Fruit fly (Drosophila melanogaster): ENCODE data around the gene hoe2.

Gene hoe2

DNA sequence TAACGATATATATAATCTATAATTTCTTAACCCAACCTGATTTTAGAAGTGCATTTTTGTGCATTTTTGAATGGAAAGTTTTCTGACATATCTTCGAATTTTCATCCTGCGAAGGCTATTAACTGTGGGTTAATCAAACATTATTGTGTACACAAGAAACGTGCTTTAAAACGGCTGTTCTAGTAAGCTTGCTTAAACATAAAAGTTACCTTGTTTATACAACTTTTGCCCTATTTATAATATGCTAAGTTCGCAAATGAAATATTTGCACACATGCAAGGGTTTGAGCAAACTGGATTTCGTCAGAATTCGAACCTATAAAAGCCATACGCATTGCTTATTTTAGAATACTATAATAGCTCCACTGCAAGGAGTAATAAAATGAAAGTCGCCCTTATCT lies 810 bp upstream of the hoe2 start, which contains the start of gene Sgs1:
Gene Sgs1 (plus strand): TSS at position 350 of the 400 bp plus-strand sequence.
- no peak for TF ChIP-seq pad (GFP tag; optimal IDR thresholded peaks at IDR 0.05)
- no peak for TF ChIP-seq tj (GFP tag; optimal IDR thresholded peaks at IDR 0.05)
- no peak for TF ChIP-seq CG11617 (GFP tag; optimal IDR thresholded peaks at IDR 0.05)
- no peak for TF ChIP-seq CG5204 (GFP tag; optimal IDR thresholded peaks at IDR 0.05)
- no peak for TF ChIP-seq CG12768 (GFP tag; optimal IDR thresholded peaks at IDR 0.05)
- TF ChIP-seq CG1620 (GFP tag; optimal IDR thresholded peaks at IDR 0.05) = no peak
- no peak for TF ChIP-seq ovo (GFP tag; optimal IDR thresholded peaks at IDR 0.05)
- no peak for TF ChIP-seq CG7101 (tag; optimal IDR thresholded peaks at IDR 0.05)
- no peak for TF ChIP-seq Crg-1 (GFP tag; optimal IDR thresholded peaks at IDR 0.05)
- TF ChIP-seq cic (GFP tag; optimal IDR thresholded peaks at IDR 0.05) = no peak

DNA sequence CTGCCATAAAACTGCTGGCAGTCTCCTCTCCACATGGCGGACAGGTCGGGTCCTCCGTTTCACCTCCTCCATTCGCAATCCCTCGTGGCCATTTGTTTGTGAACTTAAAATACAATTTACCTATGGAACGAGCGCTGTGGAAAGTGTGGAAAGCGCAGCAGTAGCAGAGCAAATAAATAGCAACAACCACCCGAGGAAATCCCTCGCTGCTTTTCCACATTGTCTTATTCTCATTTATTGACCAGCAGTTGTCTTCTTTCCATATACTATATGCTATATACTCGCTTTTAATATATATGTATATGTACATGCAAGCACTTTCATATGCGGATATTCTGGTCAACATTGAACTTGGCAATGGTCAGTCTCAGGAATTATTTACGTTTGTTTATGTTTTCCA lies 4.0 kb downstream of the hoe2 start, which contains the start of gene hoe1:
Gene hoe1 (minus strand): TSS at position 101 of the 400 bp plus-strand sequence.
- TF ChIP-seq kay (GFP tag; ENCODE audit: borderline replicate concordance) (no peak), CG1620 (GFP tag; optimal IDR thresholded peaks at IDR 0.05) (no peak), Hr96 (GFP tag; optimal IDR thresholded peaks at IDR 0.05) (no peak), CG5204 (GFP tag; optimal IDR thresholded peaks at IDR 0.05) (no peak), Clk (GFP tag; optimal IDR thresholded peaks at IDR 0.05) (no peak), bab1 (GFP tag; optimal IDR thresholded peaks at IDR 0.05) (no peak), cic (GFP tag; optimal IDR thresholded peaks at IDR 0.05) (no peak), toe (GFP tag; optimal IDR thresholded peaks at IDR 0.05) (no peak), CG7101 (tag; optimal IDR thresholded peaks at IDR 0.05) (no peak), CG11617 (GFP tag; optimal IDR thresholded peaks at IDR 0.05) (no peak), CG14711 (tag; optimal IDR thresholded peaks at IDR 0.05) (no peak), Crg-1 (GFP tag; optimal IDR thresholded peaks at IDR 0.05) (no peak), CG33017 (tag; optimal IDR thresholded peaks at IDR 0.05) (no peak), ovo (GFP tag; optimal IDR thresholded peaks at IDR 0.05) (no peak), Mnt (GFP tag; optimal IDR thresholded peaks at IDR 0.05) (no peak), CG12768 (GFP tag; optimal IDR thresholded peaks at IDR 0.05) (no peak), CG7045 (GFP tag; optimal IDR thresholded peaks at IDR 0.05) (no peak), tj (GFP tag; optimal IDR thresholded peaks at IDR 0.05) (no peak), pad (GFP tag; optimal IDR thresholded peaks at IDR 0.05) (no peak)

DNA sequence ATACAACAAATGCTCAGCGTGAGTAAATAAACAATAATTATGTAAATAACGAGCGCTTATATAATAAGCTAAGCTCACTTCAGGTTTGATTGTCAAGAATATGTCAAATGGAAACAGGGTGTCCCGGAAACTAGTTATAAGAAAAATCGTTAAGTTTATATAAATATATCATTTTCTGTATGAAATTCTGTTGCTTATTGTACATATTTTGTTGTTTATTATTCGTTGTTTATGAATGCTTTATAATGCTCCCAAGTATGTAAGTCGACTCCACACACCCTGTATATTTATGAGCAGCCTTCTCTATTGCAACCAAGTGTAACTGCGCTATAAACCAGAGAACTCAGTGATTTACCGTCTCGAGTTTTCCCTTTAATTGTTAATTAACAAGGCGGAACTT lies 5.7 kb downstream of the hoe2 start:
- TF ChIP-seq toe (GFP tag; optimal IDR thresholded peaks at IDR 0.05) (peak; percentile 9), bab1 (GFP tag; optimal IDR thresholded peaks at IDR 0.05) (peak; percentile 35), CG12768 (GFP tag; optimal IDR thresholded peaks at IDR 0.05) (peak; percentile 51), kay (GFP tag; ENCODE audit: borderline replicate concordance) (peak; percentile 36), CG7045 (GFP tag; optimal IDR thresholded peaks at IDR 0.05) (peak; percentile 83), Mnt (GFP tag; optimal IDR thresholded peaks at IDR 0.05) (no peak), pad (GFP tag; optimal IDR thresholded peaks at IDR 0.05) (no peak), CG11617 (GFP tag; optimal IDR thresholded peaks at IDR 0.05) (peak; percentile 20), Clk (GFP tag; optimal IDR thresholded peaks at IDR 0.05) (no peak), CG14711 (tag; optimal IDR thresholded peaks at IDR 0.05) (peak; percentile 69), Crg-1 (GFP tag; optimal IDR thresholded peaks at IDR 0.05) (no peak), tj (GFP tag; optimal IDR thresholded peaks at IDR 0.05) (peak; percentile 30), cic (GFP tag; optimal IDR thresholded peaks at IDR 0.05) (no peak), ovo (GFP tag; optimal IDR thresholded peaks at IDR 0.05) (no peak), cnc (optimal IDR thresholded peaks at IDR 0.05) (no peak), CG7101 (tag; optimal IDR thresholded peaks at IDR 0.05) (peak; percentile 67), CG5204 (GFP tag; optimal IDR thresholded peaks at IDR 0.05) (peak; percentile 61), CG33017 (tag; optimal IDR thresholded peaks at IDR 0.05) (peak; percentile 90), CG1620 (GFP tag; optimal IDR thresholded peaks at IDR 0.05) (no peak), Hr96 (GFP tag; optimal IDR thresholded peaks at IDR 0.05) (peak; percentile 12)

DNA sequence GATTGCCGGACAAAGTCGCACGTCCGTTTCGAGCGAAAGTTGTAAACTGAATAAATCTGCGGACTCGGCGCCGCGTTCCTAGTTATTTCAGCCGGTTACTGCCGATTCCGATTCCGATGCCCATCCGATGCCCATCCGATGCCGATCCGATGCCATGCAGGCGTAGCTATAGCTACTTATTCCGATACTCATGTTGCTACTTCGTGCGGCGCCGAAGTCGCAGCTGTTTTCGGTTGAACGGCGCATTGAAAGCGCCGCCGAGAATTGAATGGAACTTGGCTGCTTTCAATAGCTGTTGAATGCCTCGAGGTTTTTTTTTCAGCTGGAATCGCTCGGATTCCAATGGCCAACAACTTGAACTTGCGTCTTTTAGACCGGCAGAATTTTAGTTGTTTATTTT lies 7.9 kb downstream of the hoe2 start:
- no peak for TF ChIP-seq pad (GFP tag; optimal IDR thresholded peaks at IDR 0.05)
- TF ChIP-seq CG7045 (GFP tag; optimal IDR thresholded peaks at IDR 0.05) = peak; percentile 30
- no peak for TF ChIP-seq Mnt (GFP tag; optimal IDR thresholded peaks at IDR 0.05)
- TF ChIP-seq CG14711 (tag; optimal IDR thresholded peaks at IDR 0.05) = no peak

DNA sequence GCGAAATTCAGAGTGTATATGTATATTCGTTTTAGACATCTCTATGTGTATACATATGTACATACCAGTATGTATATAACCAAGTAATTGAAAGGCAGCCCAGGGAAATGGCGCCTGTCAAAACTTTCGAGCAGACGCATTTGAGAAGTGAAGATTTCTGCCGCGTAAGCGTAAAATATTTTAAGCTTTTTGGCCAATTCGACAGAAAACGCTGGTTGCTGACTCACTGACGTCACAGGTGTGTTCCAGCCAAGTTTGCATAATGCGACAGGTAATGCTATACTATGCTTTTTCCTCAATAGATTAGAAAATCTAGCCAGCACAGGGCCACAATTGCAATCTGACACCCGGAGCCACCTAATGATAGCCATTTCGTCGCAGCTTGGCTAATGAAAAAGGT lies 19.5 kb downstream of the hoe2 start:
- no peak for TF ChIP-seq CG7045 (GFP tag; optimal IDR thresholded peaks at IDR 0.05)
- no peak for TF ChIP-seq Crg-1 (GFP tag; optimal IDR thresholded peaks at IDR 0.05)
- no peak for TF ChIP-seq CG33017 (tag; optimal IDR thresholded peaks at IDR 0.05)
- peak; percentile 90 for TF ChIP-seq tj (GFP tag; optimal IDR thresholded peaks at IDR 0.05)

DNA sequence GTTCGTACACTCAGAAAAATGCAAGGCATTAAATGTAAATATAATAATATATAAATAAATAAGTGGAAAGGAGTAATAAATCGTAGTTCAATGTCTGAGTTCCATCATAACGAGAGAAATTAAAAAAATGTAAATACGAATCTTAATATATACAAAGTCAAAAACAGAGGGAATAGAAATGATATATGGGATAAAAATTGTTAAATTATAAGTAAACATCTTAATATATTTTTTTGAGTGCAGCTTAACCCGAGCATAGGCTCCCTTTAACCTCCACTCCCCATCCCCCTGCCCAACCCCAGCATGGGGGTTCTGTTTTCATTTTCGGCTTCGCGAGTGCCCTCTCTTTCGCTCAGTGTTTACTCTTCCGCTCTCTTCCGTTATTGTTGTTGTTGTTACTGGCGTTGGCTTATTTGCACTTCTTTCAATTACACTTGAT lies 20.5 kb downstream of the hoe2 start:
- TF ChIP-seq CG12768 (GFP tag; optimal IDR thresholded peaks at IDR 0.05) (no peak), kay (GFP tag; ENCODE audit: borderline replicate concordance) (no peak), ovo (GFP tag; optimal IDR thresholded peaks at IDR 0.05) (peak; percentile 13), cic (GFP tag; optimal IDR thresholded peaks at IDR 0.05) (no peak), CG1620 (GFP tag; optimal IDR thresholded peaks at IDR 0.05) (peak; percentile 0), CG33017 (tag; optimal IDR thresholded peaks at IDR 0.05) (no peak), CG11617 (GFP tag; optimal IDR thresholded peaks at IDR 0.05) (peak; percentile 81), cnc (optimal IDR thresholded peaks at IDR 0.05) (no peak), Mnt (GFP tag; optimal IDR thresholded peaks at IDR 0.05) (no peak), CG7045 (GFP tag; optimal IDR thresholded peaks at IDR 0.05) (no peak), Crg-1 (GFP tag; optimal IDR thresholded peaks at IDR 0.05) (peak; percentile 55), Clk (GFP tag; optimal IDR thresholded peaks at IDR 0.05) (no peak), pad (GFP tag; optimal IDR thresholded peaks at IDR 0.05) (peak; percentile 79), toe (GFP tag; optimal IDR thresholded peaks at IDR 0.05) (no peak), bab1 (GFP tag; optimal IDR thresholded peaks at IDR 0.05) (peak; percentile 98), tj (GFP tag; optimal IDR thresholded peaks at IDR 0.05) (peak; percentile 68), CG14711 (tag; optimal IDR thresholded peaks at IDR 0.05) (peak; percentile 77), CG7101 (tag; optimal IDR thresholded peaks at IDR 0.05) (peak; percentile 73), CG5204 (GFP tag; optimal IDR thresholded peaks at IDR 0.05) (no peak), Hr96 (GFP tag; optimal IDR thresholded peaks at IDR 0.05) (peak; percentile 47)
